Fruit fly (Drosophila melanogaster) whole organism, embryonic: ENCODE measurements around the gene srp.

Experiments used
- Adf1 ChIP-seq: fragments of 200-800 bp; sonication (Bioruptor generic); IDR thresholded peaks from 2 replicates; pipeline ENCODE4 v1.3.6; 2022; ENCODE audit warnings: missing biosample characterization, missing genetic modification characterization
- Awh ChIP-seq: fragments of 200-800 bp; sonication (Bioruptor generic); IDR thresholded peaks from 2 replicates; pipeline ENCODE4, ENCODE4 v1.3.6; 2022; ENCODE audit warnings: missing biosample characterization, missing genetic modification characterization
- B-H1 ChIP-seq: fragments of 200-800 bp; sonication (Bioruptor generic); IDR thresholded peaks from 3 replicates; pipeline ENCODE4 v1.3.6; 2022; ENCODE audit warnings: missing biosample characterization, missing genetic modification characterization
- B-H2 ChIP-seq: fragments of 200-800 bp; sonication (Bioruptor generic); optimal IDR thresholded peaks from 2 replicates; lab custom pipeline; 2018; ENCODE audit warnings: missing biosample characterization, mild to moderate bottlenecking, missing genetic modification characterization
- CG1024 ChIP-seq: fragments of 200-800 bp; sonication (Bioruptor generic); IDR thresholded peaks from 2 replicates; pipeline ENCODE4 v1.3.6; 2022; ENCODE audit warnings: missing biosample characterization, missing genetic modification characterization
- CG11695 ChIP-seq: fragments of 200-800 bp; sonication (Bioruptor generic); IDR thresholded peaks from 3 replicates; pipeline ENCODE4 v1.3.6; 2022; ENCODE audit warnings: missing biosample characterization, missing genetic modification characterization
- CG12219 ChIP-seq: fragments of 200-800 bp; sonication (Bioruptor generic); optimal IDR thresholded peaks from 3 replicates; lab custom pipeline; 2018; ENCODE audit warnings: missing biosample characterization, mild to moderate bottlenecking, missing genetic modification characterization
- CG12299 ChIP-seq: fragments of 200-800 bp; sonication (Bioruptor generic); optimal IDR thresholded peaks from 2 replicates; lab custom pipeline; 2018; ENCODE audit warnings: missing biosample characterization, mild to moderate bottlenecking, missing genetic modification characterization
- CG14667 ChIP-seq: fragments of 200-800 bp; sonication (Bioruptor generic); IDR thresholded peaks from 2 replicates; pipeline ENCODE4 v1.3.6; 2022; ENCODE audit warnings: missing biosample characterization, missing genetic modification characterization
- CG14710 ChIP-seq: fragments of 200-800 bp; sonication (Bioruptor generic); optimal IDR thresholded peaks from 3 replicates; lab custom pipeline; 2019; ENCODE audit warnings: missing biosample characterization, mild to moderate bottlenecking, missing genetic modification characterization, moderate library complexity
- CG15011 ChIP-seq: fragments of 200-800 bp; sonication (Bioruptor generic); optimal IDR thresholded peaks from 3 replicates; lab custom pipeline; 2018; ENCODE audit warnings: missing biosample characterization, mild to moderate bottlenecking, missing genetic modification characterization
- CG17385 ChIP-seq: fragments of 200-800 bp; sonication (Bioruptor generic); optimal IDR thresholded peaks from 3 replicates; lab custom pipeline; 2018; ENCODE audit warnings: missing biosample characterization, mild to moderate bottlenecking, missing genetic modification characterization
- CG18599 ChIP-seq: fragments of 200-800 bp; sonication (Bioruptor generic); optimal IDR thresholded peaks from 3 replicates; lab custom pipeline; 2017; ENCODE audit warnings: missing biosample characterization, missing genetic modification characterization, mild to moderate bottlenecking, moderate library complexity, missing genetic modification reagents
- CG4282 ChIP-seq: fragments of 200-800 bp; sonication (Bioruptor generic); optimal IDR thresholded peaks from 2 replicates; lab custom pipeline; 2016; ENCODE audit warnings: missing biosample characterization, missing genetic modification characterization
- CG4360 ChIP-seq: fragments of 200-800 bp; sonication (Bioruptor generic); IDR thresholded peaks from 2 replicates; pipeline ENCODE4 v1.3.6; 2022; ENCODE audit warnings: missing biosample characterization, missing genetic modification characterization
- CG43689 ChIP-seq: fragments of 200-800 bp; sonication (Bioruptor generic); IDR thresholded peaks from 2 replicates; pipeline ENCODE4 v1.3.6; 2022; ENCODE audit warnings: missing biosample characterization, missing genetic modification characterization
- CG4854 ChIP-seq: fragments of 200-800 bp; sonication (Bioruptor generic); optimal IDR thresholded peaks from 2 replicates; lab custom pipeline; 2016; ENCODE audit warnings: missing biosample characterization, missing genetic modification characterization, inconsistent platforms
- CG5180 ChIP-seq: fragments of 200-800 bp; sonication (Bioruptor generic); optimal IDR thresholded peaks from 3 replicates; lab custom pipeline; 2017; ENCODE audit warnings: missing biosample characterization, missing genetic modification characterization, mild to moderate bottlenecking, moderate library complexity, missing genetic modification reagents
- CG6689 ChIP-seq: fragments of 200-800 bp; sonication (Bioruptor generic); IDR thresholded peaks from 2 replicates; pipeline ENCODE4 v1.3.6; 2022; ENCODE audit warnings: missing biosample characterization, missing genetic modification characterization
- CG6854 ChIP-seq: fragments of 200-800 bp; sonication (Bioruptor generic); optimal IDR thresholded peaks from 3 replicates; lab custom pipeline; 2017; ENCODE audit warnings: missing biosample characterization, mild to moderate bottlenecking, missing genetic modification characterization
- CG8281 ChIP-seq: fragments of 200-800 bp; sonication (Bioruptor generic); optimal IDR thresholded peaks from 2 replicates; lab custom pipeline; 2018; ENCODE audit warnings: missing biosample characterization, mild to moderate bottlenecking, missing genetic modification characterization, moderate library complexity
- CG9215 ChIP-seq: fragments of 200-800 bp; sonication (Bioruptor generic); IDR thresholded peaks from 2 replicates; pipeline ENCODE4 v1.3.6; 2022; ENCODE audit warnings: missing biosample characterization, missing genetic modification characterization
- CrebB ChIP-seq: fragments of 200-800 bp; sonication (Bioruptor generic); optimal IDR thresholded peaks from 3 replicates; lab custom pipeline; 2018; ENCODE audit warnings: missing biosample characterization, mild to moderate bottlenecking, missing genetic modification characterization
- D19A ChIP-seq: fragments of 200-800 bp; optimal IDR thresholded peaks from 3 replicates; lab custom pipeline; 2019; ENCODE audit warnings: missing biosample characterization, mild to moderate bottlenecking, missing genetic modification characterization, moderate library complexity
- Dek ChIP-seq: fragments of 200-800 bp; sonication (Bioruptor generic); optimal IDR thresholded peaks from 3 replicates; lab custom pipeline; 2019; ENCODE audit warnings: missing biosample characterization, mild to moderate bottlenecking, missing genetic modification characterization, moderate library complexity
- Fer1 ChIP-seq: fragments of 200-800 bp; sonication (Bioruptor generic); optimal IDR thresholded peaks from 2 replicates; lab custom pipeline; 2017; ENCODE audit warnings: missing biosample characterization, mild to moderate bottlenecking, missing genetic modification characterization
- Fer3 ChIP-seq: fragments of 200-800 bp; sonication (Bioruptor generic); optimal IDR thresholded peaks from 2 replicates; lab custom pipeline; 2018; ENCODE audit warnings: missing biosample characterization, mild to moderate bottlenecking, missing genetic modification characterization, moderate library complexity
- GATAe ChIP-seq: fragments of 200-800 bp; sonication (Bioruptor generic); conservative IDR thresholded peaks from 2 replicates; pipeline ENCODE4 v1.3.6; 2022; ENCODE audit warnings: missing biosample characterization, missing genetic modification characterization
- Hey ChIP-seq: fragments of 200-800 bp; sonication (Bioruptor generic); optimal IDR thresholded peaks from 3 replicates; lab custom pipeline; 2018; ENCODE audit warnings: missing biosample characterization, mild to moderate bottlenecking, missing genetic modification characterization
- Hr39 ChIP-seq: fragments of >200 bp; optimal IDR thresholded peaks from 2 replicates; lab custom pipeline; 2017
- Kr ChIP-seq: fragments of 200-800 bp; sonication (Bioruptor generic); optimal IDR thresholded peaks from 2 replicates; lab custom pipeline; 2017; ENCODE audit warnings: missing biosample characterization, mild to moderate bottlenecking, missing genetic modification characterization
- MTF-1 ChIP-seq: fragments of 200-800 bp; sonication (Bioruptor generic); optimal IDR thresholded peaks from 2 replicates; lab custom pipeline; 2018; ENCODE audit warnings: missing biosample characterization, mild to moderate bottlenecking, missing genetic modification characterization, borderline replicate concordance
- Max ChIP-seq: fragments of 200-800 bp; sonication (Bioruptor generic); optimal IDR thresholded peaks from 2 replicates; lab custom pipeline; 2016; ENCODE audit warnings: missing biosample characterization, mild to moderate bottlenecking, missing genetic modification characterization
- NfI ChIP-seq: fragments of 200-800 bp; sonication (Bioruptor generic); optimal IDR thresholded peaks from 3 replicates; lab custom pipeline; 2018; ENCODE audit warnings: missing biosample characterization, mild to moderate bottlenecking, missing genetic modification characterization, moderate library complexity
- Opbp ChIP-seq: fragments of 200-800 bp; sonication (Bioruptor generic); IDR thresholded peaks from 3 replicates; pipeline ENCODE4 v1.3.6; 2022; ENCODE audit warnings: missing biosample characterization, missing genetic modification characterization; ENCODE audit not compliant: partially characterized antibody
- Sox102F ChIP-seq: fragments of 200-800 bp; sonication (Bioruptor generic); optimal IDR thresholded peaks from 2 replicates; lab custom pipeline; 2018; ENCODE audit warnings: missing biosample characterization, mild to moderate bottlenecking, missing genetic modification characterization, moderate library complexity
- Spps ChIP-seq: fragments of 200-800 bp; sonication (Bioruptor generic); optimal IDR thresholded peaks from 2 replicates; lab custom pipeline; 2018; ENCODE audit warnings: missing biosample characterization, mild to moderate bottlenecking, missing genetic modification characterization
- crol ChIP-seq: fragments of 200-800 bp; sonication (Bioruptor generic); IDR thresholded peaks from 2 replicates; pipeline ENCODE4 v1.3.6; 2022; ENCODE audit warnings: missing biosample characterization, missing genetic modification characterization
- fd3F ChIP-seq: fragments of 200-800 bp; sonication (Bioruptor generic); optimal IDR thresholded peaks from 2 replicates; lab custom pipeline; 2018; ENCODE audit warnings: missing biosample characterization, mild to moderate bottlenecking, missing genetic modification characterization, moderate library complexity
- hbn ChIP-seq: fragments of 200-800 bp; sonication (Bioruptor generic); IDR thresholded peaks from 2 replicates; pipeline ENCODE4 v1.3.6; 2022; ENCODE audit warnings: missing biosample characterization, missing genetic modification characterization; ENCODE audit not compliant: partially characterized antibody
- hth ChIP-seq: fragments of >200 bp; optimal IDR thresholded peaks from 2 replicates; lab custom pipeline; 2017; ENCODE audit warnings: inconsistent platforms
- inv ChIP-seq: fragments of 200-800 bp; sonication (Bioruptor generic); IDR thresholded peaks from 2 replicates; pipeline ENCODE4 v1.3.6; 2022; ENCODE audit warnings: missing biosample characterization, missing genetic modification characterization; ENCODE audit not compliant: partially characterized antibody
- onecut ChIP-seq: fragments of 200-800 bp; sonication (Bioruptor generic); IDR thresholded peaks from 2 replicates; pipeline ENCODE4 v1.3.6; 2022; ENCODE audit warnings: missing biosample characterization, missing genetic modification characterization
- ranshi ChIP-seq: fragments of 200-800 bp; sonication (Bioruptor generic); IDR thresholded peaks from 2 replicates; pipeline ENCODE4 v1.3.6; 2022; ENCODE audit warnings: missing biosample characterization, missing genetic modification characterization
- rib ChIP-seq: fragments of 200-800 bp; sonication (Bioruptor generic); IDR thresholded peaks from 2 replicates; pipeline ENCODE4 v1.3.6; 2022; ENCODE audit warnings: missing biosample characterization, missing genetic modification characterization
- shn ChIP-seq: fragments of 200-800 bp; sonication (Bioruptor generic); optimal IDR thresholded peaks from 3 replicates; lab custom pipeline; 2016; ENCODE audit warnings: missing biosample characterization, missing genetic modification characterization
- sisA ChIP-seq: fragments of 200-800 bp; sonication (Bioruptor generic); IDR thresholded peaks from 2 replicates; pipeline ENCODE4 v1.3.6; 2022; ENCODE audit warnings: missing biosample characterization, missing genetic modification characterization
- slou ChIP-seq: fragments of 200-800 bp; sonication (Bioruptor generic); optimal IDR thresholded peaks from 3 replicates; lab custom pipeline; 2016; ENCODE audit warnings: missing biosample characterization, missing genetic modification characterization
- sug ChIP-seq: fragments of 200-800 bp; optimal IDR thresholded peaks from 2 replicates; lab custom pipeline; 2019; ENCODE audit warnings: missing biosample characterization, mild to moderate bottlenecking, missing genetic modification characterization, moderate library complexity
- toy ChIP-seq: fragments of 200-800 bp; sonication (Bioruptor generic); IDR thresholded peaks from 2 replicates; pipeline ENCODE4 v1.3.6; 2022; ENCODE audit warnings: missing biosample characterization, missing genetic modification characterization
- z ChIP-seq: fragments of 200-800 bp; sonication (Bioruptor generic); IDR thresholded peaks from 3 replicates; pipeline ENCODE4 v1.3.6; 2022; ENCODE audit warnings: missing biosample characterization, missing genetic modification characterization

Gene srp

DNA sequence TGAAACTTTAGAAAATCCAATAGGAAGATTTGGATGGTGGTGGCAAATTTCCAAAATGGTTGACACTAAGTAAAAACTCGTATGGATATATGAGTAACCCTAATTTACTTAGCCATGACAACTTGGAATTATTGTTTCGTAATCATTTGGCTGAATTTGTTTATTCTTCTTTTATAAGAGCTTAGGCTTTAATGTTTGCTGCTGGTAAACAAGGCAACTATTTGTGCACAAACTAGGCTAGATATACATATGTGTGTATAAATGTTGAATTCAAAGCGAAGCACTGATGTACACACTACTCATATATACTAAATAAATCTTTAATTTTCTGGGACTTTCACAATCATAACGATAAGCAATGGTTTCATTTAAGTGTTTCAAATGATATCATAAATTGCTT lies 20.0 kb downstream of the srp start (continued):
- TF ChIP-seq NfI (GFP tag; lab: Kevin White, UChicago) (peak; percentile 17), fd3F (GFP tag; lab: Kevin White, UChicago) (peak; percentile 47), CrebB (tag; lab: Kevin White, UChicago) (peak; percentile 64), Max (no peak), inv (GFP tag; lab: Robert Waterston, UW) (no peak), MTF-1 (GFP tag; lab: Kevin White, UChicago) (peak; percentile 75), toy (GFP tag; lab: Robert Waterston, UW) (no peak), hbn (GFP tag; lab: Robert Waterston, UW) (no peak), Dek (peak; percentile 10), Awh (GFP tag; lab: Robert Waterston, UW) (peak; percentile 63; the same call in 1 of the 2 replicates), Fer1 (GFP tag; lab: Kevin White, UChicago) (peak; percentile 58), CG4854 (peak; percentile 28), CG14710 (tag; lab: Kevin White, UChicago) (peak; percentile 41), CG12219 (peak; percentile 36), D19A (tag; lab: Kevin White, UChicago) (peak; percentile 8), Hey (tag; lab: Kevin White, UChicago) (peak; percentile 1), CG5180 (peak; percentile 41), Fer3 (tag; lab: Kevin White, UChicago) (peak; percentile 51), onecut (0 out of 2 replicates have a peak, but pooled peaks have one; percentile 14), Sox102F (GFP tag; lab: Kevin White, UChicago) (peak; percentile 60), slou (GFP tag; lab: Kevin White, UChicago) (peak; percentile 29), rib (GFP tag; lab: Robert Waterston, UW) (no peak)

DNA sequence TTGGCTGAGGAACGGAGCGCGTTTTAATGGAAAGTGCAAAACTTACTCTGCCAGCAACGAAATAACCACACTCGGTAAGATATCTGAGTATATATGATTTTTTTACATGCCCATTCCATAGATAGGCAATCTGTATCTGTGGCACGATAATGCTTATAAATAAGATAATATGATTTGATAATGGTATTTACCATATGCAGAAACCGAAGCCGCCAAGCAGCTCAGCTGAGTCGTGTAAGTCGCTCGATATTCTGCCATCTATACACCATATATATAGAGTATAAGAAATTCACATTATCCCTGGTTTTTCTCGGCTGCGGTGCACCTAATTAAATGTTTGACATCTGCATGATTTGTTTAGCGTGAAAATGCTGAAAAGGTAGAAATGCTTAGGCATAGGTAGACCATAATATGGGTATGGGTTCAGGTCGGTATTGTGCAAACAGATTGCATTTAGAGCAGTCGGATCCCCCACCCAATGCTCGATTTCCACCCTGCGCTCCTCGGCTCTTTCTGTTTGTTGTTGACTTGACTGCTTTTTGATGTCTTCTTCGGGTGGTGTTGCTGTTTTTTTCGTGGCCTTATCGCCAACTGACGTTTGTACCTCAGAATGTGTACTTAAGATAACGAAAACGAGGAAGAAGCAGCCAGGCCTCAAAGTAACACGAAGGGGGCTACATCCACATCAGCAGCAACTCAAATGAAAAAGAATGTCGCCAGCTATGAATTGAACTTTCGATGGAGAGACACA lies 21.0 kb downstream of the srp start:
- TF ChIP-seq Adf1 (GFP tag; lab: Robert Waterston, UW): no peak
- no peak for TF ChIP-seq CG4282 (GFP tag; lab: Kevin White, UChicago)
- TF ChIP-seq CG6689 (GFP tag; lab: Robert Waterston, UW): no peak
- no peak for TF ChIP-seq CG43689 (GFP tag; lab: Robert Waterston, UW)
- TF ChIP-seq Kr (GFP tag; lab: Kevin White, UChicago): no peak
- no peak for TF ChIP-seq B-H1 (GFP tag; lab: Robert Waterston, UW)
- TF ChIP-seq Opbp (GFP tag; lab: Robert Waterston, UW): no peak
- TF ChIP-seq CG1024 (GFP tag; lab: Robert Waterston, UW): no peak
- no peak for TF ChIP-seq B-H2 (GFP tag; lab: Kevin White, UChicago)
- TF ChIP-seq z (GFP tag; lab: Robert Waterston, UW): no peak
- TF ChIP-seq hth (lab: Kevin White, UChicago): no peak
- no peak for TF ChIP-seq ranshi (GFP tag; lab: Robert Waterston, UW)
- no peak for TF ChIP-seq shn (GFP tag; lab: Kevin White, UChicago)
- no peak for TF ChIP-seq Hr39 (lab: Kevin White, UChicago)
- peak; percentile 35 for TF ChIP-seq sug (tag; lab: Kevin White, UChicago)
- TF ChIP-seq CG14667 (GFP tag; lab: Robert Waterston, UW): no peak
- TF ChIP-seq CG18599: no peak
- no peak for TF ChIP-seq CG8281 (tag; lab: Kevin White, UChicago)
- TF ChIP-seq crol (GFP tag; lab: Robert Waterston, UW): peak; percentile 66
- TF ChIP-seq CG4360: peak; percentile 20
- peak; percentile 87 for TF ChIP-seq GATAe (GFP tag; lab: Robert Waterston, UW)
- TF ChIP-seq CG9215 (GFP tag; lab: Robert Waterston, UW): no peak
- peak; percentile 63 for TF ChIP-seq CG17385
- no peak for TF ChIP-seq sisA (GFP tag; lab: Robert Waterston, UW)
- no peak for TF ChIP-seq Spps (tag; lab: Kevin White, UChicago)
- no peak for TF ChIP-seq CG11695 (GFP tag; lab: Robert Waterston, UW)
- TF ChIP-seq CG12299: no peak
- TF ChIP-seq CG15011 (GFP tag; lab: Kevin White, UChicago): no peak
- TF ChIP-seq CG6854 (GFP tag; lab: Kevin White, UChicago): no peak
